Worm (Caenorhabditis elegans) whole organism, mixed stage, embryonic: ENCODE data around the gene F56D3.1.

Source experiments
- elt-1 ChIP-seq: sonication (generic microtip); optimal IDR thresholded peaks from 2 replicates; lab custom pipeline; 2017; ENCODE audit warnings: missing genetic modification characterization, mild to moderate bottlenecking, missing compliant biosample characterization, antibody characterized with exemption, moderate library complexity, borderline replicate concordance; ENCODE audit not compliant: insufficient read depth
- elt-3 ChIP-seq: fragments of 150-350 bp; optimal IDR thresholded peaks from 2 replicates; lab custom pipeline; 2014; ENCODE audit warnings: missing biosample characterization, missing genetic modification characterization
- lin-13 ChIP-seq: fragments of 150-350 bp; optimal IDR thresholded peaks from 2 replicates; lab custom pipeline; 2014; ENCODE audit warnings: missing biosample characterization, missing genetic modification characterization
- mep-1 ChIP-seq: fragments of 150-350 bp; optimal IDR thresholded peaks from 2 replicates; lab custom pipeline; 2017; ENCODE audit warnings: missing biosample characterization, missing genetic modification reagents, missing genetic modification characterization, inconsistent platforms
- nhr-12 ChIP-seq: fragments of 150-350 bp; optimal IDR thresholded peaks from 2 replicates; lab custom pipeline; 2014; ENCODE audit warnings: missing biosample characterization, missing genetic modification characterization
- snpc-4 ChIP-seq: fragments of 150-350 bp; optimal IDR thresholded peaks from 2 replicates; lab custom pipeline; 2014; ENCODE audit warnings: missing biosample characterization, missing genetic modification characterization
- sptf-1 ChIP-seq: sonication (generic microtip); optimal IDR thresholded peaks from 2 replicates; lab custom pipeline; 2017; ENCODE audit warnings: mild to moderate bottlenecking, missing genetic modification characterization, moderate library complexity, missing compliant biosample characterization
- unc-39 ChIP-seq: fragments of 150-350 bp; optimal IDR thresholded peaks from 2 replicates; lab custom pipeline; 2014; ENCODE audit warnings: missing biosample characterization, missing genetic modification characterization

- TF ChIP-seq sptf-1 (tag; lab: Kevin White, UChicago) (no peak), snpc-4 (no peak), elt-3 (no peak), nhr-12 (tag; lab: Kevin White, UChicago) (no peak), mep-1 (tag; lab: Kevin White, UChicago) (no peak), lin-13 (tag; lab: Kevin White, UChicago) (no peak), elt-1 (tag; lab: Kevin White, UChicago) (no peak), unc-39 (tag; lab: Kevin White, UChicago) (no peak)
Observed at ce11 chrII:4178838-4179237, 32.7 kb downstream of the F56D3.1 start, which contains the start of gene R03H10.7.
